Worm (Caenorhabditis elegans): ENCODE data around the gene acdh-8.

acdh-8 gene

DNA sequence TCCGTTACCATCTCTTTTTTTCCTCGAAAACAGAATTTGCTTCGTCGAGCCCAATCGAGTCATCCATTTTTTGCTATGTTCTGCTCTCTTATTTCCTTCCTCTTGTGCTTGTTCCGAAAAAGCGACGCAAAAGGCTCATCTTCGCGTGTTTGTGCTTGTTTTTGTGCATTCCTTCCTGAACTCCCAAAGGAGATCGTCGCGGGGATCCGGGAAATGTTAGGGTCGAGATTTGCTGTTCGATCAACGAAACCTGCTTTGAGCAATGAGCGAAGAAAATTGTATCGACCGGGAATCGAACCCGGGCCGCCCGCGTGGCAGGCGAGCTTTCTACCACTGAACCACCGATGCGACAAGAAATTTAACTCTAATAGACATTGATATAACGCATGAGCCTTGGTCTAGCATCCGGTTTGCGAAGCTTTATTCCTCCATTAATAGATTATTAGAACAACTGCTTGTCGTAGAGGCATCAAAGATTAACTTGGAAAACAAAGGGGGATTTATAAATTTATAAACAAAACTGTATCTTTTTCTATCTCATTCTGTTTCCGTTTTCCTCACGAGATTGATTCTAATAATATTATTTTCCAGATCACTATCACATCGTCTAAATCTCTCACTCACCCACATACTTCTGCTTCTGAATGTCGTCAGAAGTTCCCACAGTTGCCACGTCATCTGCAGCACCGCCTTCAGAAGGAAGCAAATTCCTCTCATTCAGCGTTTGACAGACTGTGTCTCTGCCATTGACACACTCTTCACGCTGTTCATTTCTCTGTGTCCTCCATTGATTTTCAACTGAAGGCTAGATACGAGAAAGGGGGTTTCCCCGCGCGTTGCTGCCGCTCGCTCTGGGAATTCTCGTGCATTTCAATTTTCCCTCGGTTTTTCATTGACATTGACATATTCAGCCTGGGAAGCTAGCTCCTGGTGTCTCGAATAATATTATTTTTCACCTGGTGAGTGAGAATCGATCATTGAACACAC is 12.1 kb upstream of the acdh-8 start, which contains the start of gene K05F1.6:
Gene K05F1.6 (plus strand): TSS at position 586 of the 987 bp plus-strand sequence.
- TF ChIP-seq hmg-4 (GFP tag; optimal IDR thresholded peaks at IDR 0.05) (peak; percentile 88), hmbx-1 (tag; optimal IDR thresholded peaks at IDR 0.05) (peak; percentile 4), tbx-11 (GFP tag; IDR thresholded peaks at IDR 0.05) (peak; percentile 71), pes-1 (GFP tag; IDR thresholded peaks at IDR 0.05) (peak; percentile 79), ceh-13 (GFP tag; optimal IDR thresholded peaks at IDR 0.05) (peak; percentile 42), tra-4 (tag; optimal IDR thresholded peaks at IDR 0.05) (no peak), sea-1 (GFP tag; conservative IDR thresholded peaks at IDR 0.05) (peak; percentile 59; the same call in 1 of the 2 replicates), ama-1 (optimal IDR thresholded peaks at IDR 0.05) (no peak), scrt-1 (GFP tag; IDR thresholded peaks at IDR 0.05) (peak; percentile 68), ets-7 (tag; optimal IDR thresholded peaks at IDR 0.05) (peak; percentile 58), aly-1 (tag; optimal IDR thresholded peaks at IDR 0.05) (peak; percentile 92), flt-1 (GFP tag; IDR thresholded peaks at IDR 0.05) (peak; percentile 9; the same call in 1 of the 2 replicates), B0310.2 (tag; optimal IDR thresholded peaks at IDR 0.05) (peak; percentile 77), ceh-36 (tag; optimal IDR thresholded peaks at IDR 0.05) (peak; percentile 58), F13C5.2 (tag; optimal IDR thresholded peaks at IDR 0.05) (peak; percentile 3), hnd-1 (tag; optimal IDR thresholded peaks at IDR 0.05) (peak; percentile 38), tbx-37 (GFP tag; conservative IDR thresholded peaks at IDR 0.05) (peak; percentile 17; the same call in 1 of the 2 replicates)

DNA sequence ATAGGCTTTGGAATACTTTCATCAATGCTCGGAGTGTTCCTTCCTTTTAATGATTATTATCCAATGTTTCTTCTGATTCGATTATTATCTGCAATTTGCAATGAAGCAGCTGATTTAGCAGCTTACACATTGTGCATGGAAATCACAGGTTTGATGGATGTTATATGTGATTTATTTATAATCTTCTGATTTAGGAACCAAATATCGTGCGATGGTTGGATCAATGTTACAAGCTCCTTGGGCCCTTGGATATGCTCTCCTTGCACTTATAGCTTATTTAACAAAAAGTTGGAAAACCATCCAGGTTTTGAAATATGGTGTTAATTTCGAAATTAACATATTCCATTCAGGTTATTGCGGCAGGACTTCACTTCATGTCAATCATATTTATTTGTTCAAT is 8.8 kb upstream of the acdh-8 start:
- TF ChIP-seq flt-1 (GFP tag; IDR thresholded peaks at IDR 0.05) = no peak
- no peak for TF ChIP-seq ceh-36 (tag; optimal IDR thresholded peaks at IDR 0.05)
- no peak for TF ChIP-seq hmg-4 (GFP tag; optimal IDR thresholded peaks at IDR 0.05)
- TF ChIP-seq hnd-1 (tag; optimal IDR thresholded peaks at IDR 0.05) = no peak
- no peak for TF ChIP-seq F13C5.2 (tag; optimal IDR thresholded peaks at IDR 0.05)
- no peak for TF ChIP-seq ets-7 (tag; optimal IDR thresholded peaks at IDR 0.05)
- no peak for TF ChIP-seq aly-1 (tag; optimal IDR thresholded peaks at IDR 0.05)
- TF ChIP-seq hmbx-1 (tag; optimal IDR thresholded peaks at IDR 0.05) = no peak
- no peak for TF ChIP-seq tra-4 (tag; optimal IDR thresholded peaks at IDR 0.05)

DNA sequence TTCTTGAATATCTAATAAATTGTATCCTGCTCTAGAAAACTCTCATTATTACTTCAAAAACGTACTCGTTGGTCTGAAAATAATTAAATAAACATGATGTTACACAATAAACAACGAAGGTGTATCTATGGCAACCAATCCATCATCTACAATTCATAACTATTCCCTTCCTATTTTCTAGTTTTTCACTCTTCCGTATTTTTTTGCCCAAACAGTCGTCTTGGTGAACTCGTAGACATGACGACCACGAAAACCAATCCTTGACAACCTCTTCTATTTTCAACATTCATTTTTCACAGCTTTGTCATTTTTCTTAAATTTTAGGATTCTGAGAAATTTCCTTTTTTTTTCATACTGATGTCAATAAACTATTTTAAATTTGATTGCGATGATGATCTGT is 5.5 kb upstream of the acdh-8 start, which contains the start of gene K05F1.13:
Gene K05F1.13 (plus strand): TSS at position 301 of the 400 bp plus-strand sequence.
- no peak for TF ChIP-seq hmbx-1 (tag; optimal IDR thresholded peaks at IDR 0.05)
- no peak for TF ChIP-seq tra-4 (tag; optimal IDR thresholded peaks at IDR 0.05)
- no peak for TF ChIP-seq aly-1 (tag; optimal IDR thresholded peaks at IDR 0.05)
- TF ChIP-seq ets-7 (tag; optimal IDR thresholded peaks at IDR 0.05) = no peak
- TF ChIP-seq sea-1 (GFP tag; conservative IDR thresholded peaks at IDR 0.05) = no peak
- no peak for TF ChIP-seq ceh-13 (GFP tag; optimal IDR thresholded peaks at IDR 0.05)
- no peak for TF ChIP-seq scrt-1 (GFP tag; IDR thresholded peaks at IDR 0.05)
- no peak for TF ChIP-seq hmg-4 (GFP tag; optimal IDR thresholded peaks at IDR 0.05)
- no peak for TF ChIP-seq tbx-37 (GFP tag; conservative IDR thresholded peaks at IDR 0.05)
- no peak for TF ChIP-seq pes-1 (GFP tag; IDR thresholded peaks at IDR 0.05)
- no peak for TF ChIP-seq flt-1 (GFP tag; IDR thresholded peaks at IDR 0.05)
- no peak for TF ChIP-seq ama-1 (optimal IDR thresholded peaks at IDR 0.05)
- no peak for TF ChIP-seq hnd-1 (tag; optimal IDR thresholded peaks at IDR 0.05)
- no peak for TF ChIP-seq B0310.2 (tag; optimal IDR thresholded peaks at IDR 0.05)
- TF ChIP-seq tbx-11 (GFP tag; IDR thresholded peaks at IDR 0.05) = no peak
- no peak for TF ChIP-seq ceh-36 (tag; optimal IDR thresholded peaks at IDR 0.05)
- TF ChIP-seq F13C5.2 (tag; optimal IDR thresholded peaks at IDR 0.05) = no peak

DNA sequence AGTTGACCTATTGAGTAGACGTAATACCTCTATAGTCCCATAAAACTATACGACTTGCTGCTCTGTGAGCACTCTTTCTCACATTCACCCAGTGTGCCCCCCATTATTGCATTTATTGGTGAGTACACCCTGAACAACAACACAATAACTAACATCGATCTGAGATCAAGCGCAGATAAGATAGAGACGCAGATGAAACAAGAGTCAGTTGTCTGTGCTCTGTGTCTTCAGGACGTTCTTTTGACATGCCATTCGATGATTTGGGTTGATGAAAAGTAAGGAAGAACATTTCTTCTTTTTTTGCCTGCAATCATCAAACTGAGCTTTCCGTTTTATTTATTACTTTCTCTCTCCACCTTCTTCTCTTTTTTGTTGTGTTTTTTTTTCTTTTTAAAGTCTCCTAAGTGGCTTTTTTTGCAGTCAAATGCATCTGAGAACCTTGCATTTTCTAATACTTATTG is 4.0 kb upstream of the acdh-8 start, which contains the start of gene lect-2:
Gene lect-2 (plus strand): TSS at position 411 of the 461 bp plus-strand sequence.
- TF ChIP-seq ceh-13 (GFP tag; optimal IDR thresholded peaks at IDR 0.05) = no peak
- TF ChIP-seq hnd-1 (tag; optimal IDR thresholded peaks at IDR 0.05) = no peak
- no peak for TF ChIP-seq pes-1 (GFP tag; IDR thresholded peaks at IDR 0.05)
- no peak for TF ChIP-seq tra-4 (tag; optimal IDR thresholded peaks at IDR 0.05)
- TF ChIP-seq B0310.2 (tag; optimal IDR thresholded peaks at IDR 0.05) = no peak
- no peak for TF ChIP-seq ets-7 (tag; optimal IDR thresholded peaks at IDR 0.05)
- TF ChIP-seq scrt-1 (GFP tag; IDR thresholded peaks at IDR 0.05) = no peak
- no peak for TF ChIP-seq ceh-36 (tag; optimal IDR thresholded peaks at IDR 0.05)
- TF ChIP-seq F13C5.2 (tag; optimal IDR thresholded peaks at IDR 0.05) = no peak

DNA sequence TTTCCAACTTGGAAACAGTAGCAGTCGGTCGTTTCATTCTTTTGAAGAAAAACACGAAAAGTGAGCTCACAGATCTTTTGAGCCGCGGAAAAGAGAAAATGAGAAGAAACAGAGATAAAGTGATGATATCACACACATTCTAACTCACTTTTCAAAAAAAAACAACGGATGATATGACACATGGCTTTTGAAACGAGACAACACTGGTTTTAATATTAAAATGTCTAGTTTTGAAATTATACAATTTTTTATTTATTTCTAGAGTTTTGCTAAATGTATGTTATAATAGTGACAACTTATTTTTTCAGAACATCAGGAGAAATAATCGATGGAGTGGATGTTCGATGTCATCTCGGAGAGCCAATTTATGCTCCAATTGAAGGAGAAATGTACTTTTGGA is 1.8 kb upstream of the acdh-8 start, which contains the start of gene K05F1.14:
Gene K05F1.14 (minus strand): TSS at position 101 of the 400 bp plus-strand sequence.
- no peak for TF ChIP-seq aly-1 (tag; optimal IDR thresholded peaks at IDR 0.05)
- no peak for TF ChIP-seq ceh-36 (tag; optimal IDR thresholded peaks at IDR 0.05)
- no peak for TF ChIP-seq tra-4 (tag; optimal IDR thresholded peaks at IDR 0.05)
- TF ChIP-seq ama-1 (optimal IDR thresholded peaks at IDR 0.05) = no peak
- TF ChIP-seq hmg-4 (GFP tag; optimal IDR thresholded peaks at IDR 0.05) = no peak

DNA sequence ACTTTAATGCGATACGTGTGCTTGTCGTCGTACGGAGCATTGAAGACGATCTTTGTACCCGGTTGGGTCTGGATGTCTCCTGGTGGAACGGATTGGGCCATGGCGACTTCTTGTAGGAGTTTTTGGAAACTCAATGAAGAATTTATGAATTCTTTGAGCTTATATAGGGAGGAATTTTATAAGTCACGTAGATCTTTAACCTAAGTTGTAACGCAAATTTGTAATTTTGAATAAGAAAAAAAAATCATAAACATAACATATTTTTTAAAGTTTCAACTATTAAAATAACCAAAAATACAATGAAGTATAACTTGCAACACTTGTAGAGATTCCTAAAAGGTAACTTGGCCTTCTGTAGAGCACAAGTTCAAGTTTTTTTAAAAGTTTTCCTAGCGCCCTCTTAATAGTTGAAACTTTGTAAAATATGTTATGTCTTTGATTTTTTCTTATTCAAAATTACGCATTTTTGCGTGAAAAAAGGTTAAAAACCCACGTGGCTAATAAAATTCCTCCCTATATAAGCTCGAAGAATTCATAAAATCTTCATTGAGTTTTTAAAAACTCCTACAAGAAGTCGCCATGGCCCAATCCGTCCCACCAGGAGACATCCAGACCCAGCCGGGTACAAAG is 3.2 kb downstream of the acdh-8 start, which contains the start of the genes msp-63 and msp-142:
Gene msp-63 (minus strand): TSS at position 101 of the 630 bp plus-strand sequence.
Gene msp-142 (plus strand): TSS at position 580 of the 630 bp plus-strand sequence.
- TF ChIP-seq F13C5.2 (tag; optimal IDR thresholded peaks at IDR 0.05) = no peak

DNA sequence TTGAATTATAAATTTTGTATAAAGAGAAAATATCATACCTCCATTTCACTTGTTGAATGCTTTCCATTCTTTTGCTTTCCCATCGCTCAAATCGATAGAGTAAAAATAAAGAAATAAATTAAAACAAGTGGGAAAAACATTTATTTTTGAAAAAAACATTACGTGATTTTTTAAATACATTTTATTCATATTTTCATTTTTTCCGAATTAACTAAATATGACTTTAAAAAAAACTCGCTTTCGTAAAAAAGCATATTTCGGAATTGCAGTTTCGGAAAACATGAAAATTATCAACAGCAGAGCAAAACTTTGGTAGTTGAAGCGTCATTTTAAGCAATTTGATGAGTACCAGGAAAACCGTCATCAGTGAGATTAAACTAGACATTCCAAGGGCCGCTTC is 5.3 kb downstream of the acdh-8 start, which contains the start of gene K05F1.8:
Gene K05F1.8 (minus strand): TSS at position 101 of the 400 bp plus-strand sequence.
- TF ChIP-seq sea-1 (GFP tag; conservative IDR thresholded peaks at IDR 0.05) (no peak), tbx-11 (GFP tag; IDR thresholded peaks at IDR 0.05) (no peak), B0310.2 (tag; optimal IDR thresholded peaks at IDR 0.05) (no peak), tra-4 (tag; optimal IDR thresholded peaks at IDR 0.05) (no peak), flt-1 (GFP tag; IDR thresholded peaks at IDR 0.05) (no peak), tbx-37 (GFP tag; conservative IDR thresholded peaks at IDR 0.05) (no peak), scrt-1 (GFP tag; IDR thresholded peaks at IDR 0.05) (no peak), hnd-1 (tag; optimal IDR thresholded peaks at IDR 0.05) (no peak), ama-1 (optimal IDR thresholded peaks at IDR 0.05) (no peak), ceh-13 (GFP tag; optimal IDR thresholded peaks at IDR 0.05) (no peak), pes-1 (GFP tag; IDR thresholded peaks at IDR 0.05) (no peak), hmbx-1 (tag; optimal IDR thresholded peaks at IDR 0.05) (no peak), aly-1 (tag; optimal IDR thresholded peaks at IDR 0.05) (no peak), F13C5.2 (tag; optimal IDR thresholded peaks at IDR 0.05) (no peak)
